Worm (Caenorhabditis elegans) whole organism, L3 larva: Measurements from ENCODE around the gene F07C4.10.

Experiments
- R02D3.7 ChIP-seq: fragments of 150-350 bp; optimal IDR thresholded peaks from 2 replicates; lab custom pipeline; 2014; ENCODE audit warnings: missing biosample characterization, missing genetic modification characterization
- ZK546.5 ChIP-seq: sonication (generic microtip); optimal IDR thresholded peaks from 2 replicates; lab custom pipeline; 2017; ENCODE audit warnings: missing biosample characterization, missing genetic modification characterization
- aly-2 ChIP-seq: fragments of 150-350 bp; optimal IDR thresholded peaks from 2 replicates; lab custom pipeline; 2014; ENCODE audit warnings: missing biosample characterization, missing genetic modification characterization
- ama-1 ChIP-seq: fragments of 150-350 bp; optimal IDR thresholded peaks from 2 replicates; lab custom pipeline; 2018
- ceh-16 ChIP-seq: sonication (generic microtip); optimal IDR thresholded peaks from 2 replicates; lab custom pipeline; 2017; ENCODE audit warnings: missing biosample characterization, missing genetic modification characterization
- ceh-28 ChIP-seq: fragments of 150-350 bp; optimal IDR thresholded peaks from 2 replicates; lab custom pipeline; 2014; ENCODE audit warnings: missing biosample characterization, missing genetic modification reagents, missing genetic modification characterization
- ceh-82 ChIP-seq: fragments of 150-350 bp; optimal IDR thresholded peaks from 2 replicates; lab custom pipeline; 2014; ENCODE audit warnings: missing biosample characterization, missing genetic modification characterization
- ceh-9 ChIP-seq: sonication (generic microtip); optimal IDR thresholded peaks from 2 replicates; lab custom pipeline; 2018; ENCODE audit warnings: missing biosample characterization, missing genetic modification characterization
- daf-12 ChIP-seq: fragments of 150-350 bp; optimal IDR thresholded peaks from 2 replicates; lab custom pipeline; 2014; ENCODE audit warnings: missing biosample characterization, missing genetic modification reagents, missing genetic modification characterization
- egl-27 ChIP-seq: sonication (generic microtip); optimal IDR thresholded peaks from 4 replicates; lab custom pipeline; 2017; ENCODE audit warnings: missing biosample characterization, missing genetic modification reagents, missing genetic modification characterization
- egl-5 ChIP-seq: fragments of 150-350 bp; optimal IDR thresholded peaks from 2 replicates; lab custom pipeline; 2017; ENCODE audit warnings: missing biosample characterization, missing genetic modification reagents, missing genetic modification characterization, inconsistent platforms
- elt-1 ChIP-seq: fragments of 150-350 bp; optimal IDR thresholded peaks from 2 replicates; lab custom pipeline; 2014; ENCODE audit warnings: missing biosample characterization, missing genetic modification characterization
- elt-2 ChIP-seq: sonication (generic microtip); optimal IDR thresholded peaks from 2 replicates; lab custom pipeline; 2016; ENCODE audit warnings: missing genetic modification reagents, mild to moderate bottlenecking, missing genetic modification characterization, missing compliant biosample characterization
- eor-1 ChIP-seq, 2 experiments: fragments of 150-350 bp; optimal IDR thresholded peaks; 2 replicates each; lab custom pipeline; 2014 to 2018; ENCODE audit warnings: missing biosample characterization in 2 of 2, missing genetic modification characterization in 2 of 2
- fkh-2 ChIP-seq: fragments of 150-350 bp; optimal IDR thresholded peaks from 2 replicates; lab custom pipeline; 2014; ENCODE audit warnings: missing biosample characterization, missing genetic modification reagents, missing genetic modification characterization
- fos-1 ChIP-seq: fragments of 150-350 bp; optimal IDR thresholded peaks from 2 replicates; lab custom pipeline; 2014; ENCODE audit warnings: missing biosample characterization, missing genetic modification characterization
- hmg-11 ChIP-seq: sonication (generic microtip); optimal IDR thresholded peaks from 2 replicates; lab custom pipeline; 2016; ENCODE audit warnings: missing genetic modification characterization, missing compliant biosample characterization
- jun-1 ChIP-seq: fragments of 150-350 bp; optimal IDR thresholded peaks from 2 replicates; lab custom pipeline; 2014; ENCODE audit warnings: missing biosample characterization, missing genetic modification reagents, missing genetic modification characterization
- lin-15B ChIP-seq: fragments of 150-350 bp; optimal IDR thresholded peaks from 2 replicates; lab custom pipeline; 2014; ENCODE audit warnings: missing biosample characterization, missing genetic modification characterization
- lin-39 ChIP-seq: fragments of 150-350 bp; optimal IDR thresholded peaks from 2 replicates; lab custom pipeline; 2018; ENCODE audit warnings: missing biosample characterization, missing genetic modification reagents, missing genetic modification characterization
- lsy-12 ChIP-seq: sonication (generic microtip); optimal IDR thresholded peaks from 2 replicates; lab custom pipeline; 2016; ENCODE audit warnings: mild to moderate bottlenecking, missing genetic modification characterization, missing compliant biosample characterization
- mdl-1 ChIP-seq: fragments of 150-350 bp; optimal IDR thresholded peaks from 2 replicates; lab custom pipeline; 2014; ENCODE audit warnings: missing biosample characterization, missing genetic modification characterization
- mml-1 ChIP-seq: fragments of 150-350 bp; sonication (generic microtip); optimal IDR thresholded peaks from 3 replicates; lab custom pipeline; 2014; ENCODE audit warnings: missing biosample characterization, missing genetic modification characterization
- nfya-1 ChIP-seq: sonication (generic microtip); optimal IDR thresholded peaks from 2 replicates; lab custom pipeline; 2017; ENCODE audit warnings: missing genetic modification characterization, mild to moderate bottlenecking, missing compliant biosample characterization, antibody characterized with exemption, moderate library complexity; ENCODE audit not compliant: insufficient read depth
- nhr-23 ChIP-seq: fragments of 150-350 bp; optimal IDR thresholded peaks from 2 replicates; lab custom pipeline; 2014; ENCODE audit warnings: missing biosample characterization, missing genetic modification reagents, missing genetic modification characterization
- nhr-237 ChIP-seq: fragments of 150-350 bp; optimal IDR thresholded peaks from 2 replicates; lab custom pipeline; 2014; ENCODE audit warnings: missing biosample characterization, missing genetic modification characterization
- nhr-43 ChIP-seq: sonication (generic microtip); optimal IDR thresholded peaks from 2 replicates; lab custom pipeline; 2016; ENCODE audit warnings: mild to moderate bottlenecking, missing genetic modification characterization, missing compliant biosample characterization; ENCODE audit not compliant: poor library complexity, severe bottlenecking
- nhr-67 ChIP-seq: fragments of 150-350 bp; optimal IDR thresholded peaks from 2 replicates; lab custom pipeline; 2014; ENCODE audit warnings: missing biosample characterization, missing genetic modification characterization
- nhr-76 ChIP-seq: fragments of 150-350 bp; sonication (generic microtip); optimal IDR thresholded peaks from 5 replicates; lab custom pipeline; 2014; ENCODE audit warnings: missing biosample characterization, missing genetic modification characterization
- nhr-77 ChIP-seq: fragments of 150-350 bp; optimal IDR thresholded peaks from 2 replicates; lab custom pipeline; 2014; ENCODE audit warnings: missing biosample characterization, missing genetic modification characterization
- pha-4 ChIP-seq: fragments of 150-350 bp; optimal IDR thresholded peaks from 2 replicates; lab custom pipeline; 2014; ENCODE audit warnings: missing biosample characterization, missing genetic modification reagents, missing genetic modification characterization
- pqm-1 ChIP-seq: fragments of 150-350 bp; optimal IDR thresholded peaks from 2 replicates; lab custom pipeline; 2017; ENCODE audit warnings: missing biosample characterization, missing genetic modification characterization, inconsistent platforms
- sea-2 ChIP-seq: fragments of 150-350 bp; sonication (generic microtip); optimal IDR thresholded peaks from 4 replicates; lab custom pipeline; 2014; ENCODE audit warnings: missing biosample characterization, missing genetic modification reagents, missing genetic modification characterization
- skn-1 ChIP-seq: fragments of 150-350 bp; optimal IDR thresholded peaks from 2 replicates; lab custom pipeline; 2014; ENCODE audit warnings: missing biosample characterization, missing genetic modification characterization
- snpc-4 ChIP-seq: fragments of 150-350 bp; optimal IDR thresholded peaks from 2 replicates; lab custom pipeline; 2014; ENCODE audit warnings: missing biosample characterization, missing genetic modification characterization
- tbx-2 ChIP-seq: sonication (generic microtip); optimal IDR thresholded peaks from 2 replicates; lab custom pipeline; 2016; ENCODE audit warnings: mild to moderate bottlenecking, missing genetic modification characterization, missing compliant biosample characterization
- unc-62 ChIP-seq: fragments of 150-350 bp; sonication (generic microtip); optimal IDR thresholded peaks from 4 replicates; lab custom pipeline; 2014; ENCODE audit warnings: missing biosample characterization, missing genetic modification reagents, missing genetic modification characterization
- zag-1 ChIP-seq: fragments of 150-350 bp; optimal IDR thresholded peaks from 2 replicates; lab custom pipeline; 2014; ENCODE audit warnings: missing biosample characterization, missing genetic modification characterization
- ztf-4 ChIP-seq: fragments of 150-350 bp; optimal IDR thresholded peaks from 2 replicates; lab custom pipeline; 2014; ENCODE audit warnings: missing biosample characterization, missing genetic modification characterization

Gene F07C4.10

DNA sequence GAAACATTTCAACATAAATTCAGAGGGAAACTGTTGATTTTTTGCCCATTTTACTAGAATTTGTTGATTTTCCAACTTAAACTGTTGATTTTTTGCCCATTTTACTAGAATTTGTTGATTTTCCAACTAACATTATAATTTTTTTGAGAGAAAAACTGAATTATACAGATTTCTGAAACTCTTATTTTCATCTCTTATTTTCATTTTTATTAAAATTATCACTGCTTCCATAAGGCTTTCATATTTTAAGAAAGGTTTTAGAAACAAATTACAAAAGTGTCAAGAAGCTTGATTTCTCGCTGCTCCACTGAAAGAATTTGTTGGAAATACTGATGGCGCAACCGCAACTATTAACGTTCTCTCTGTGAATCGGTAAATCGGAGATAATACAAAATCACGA lies 10.3 kb upstream of the F07C4.10 start:
- TF ChIP-seq nhr-77: no peak
- TF ChIP-seq nhr-67 (tag; lab: Kevin White, UChicago): no peak
- no peak for TF ChIP-seq fkh-2 (tag; lab: Kevin White, UChicago)
- TF ChIP-seq zag-1 (tag; lab: Kevin White, UChicago): no peak
- no peak for TF ChIP-seq mdl-1 (tag; lab: Kevin White, UChicago)
- no peak for TF ChIP-seq aly-2 (tag; lab: Kevin White, UChicago)
- TF ChIP-seq ceh-82: no peak
- TF ChIP-seq nhr-237 (tag; lab: Kevin White, UChicago): no peak
- TF ChIP-seq egl-5 (tag; lab: Kevin White, UChicago): no peak
- TF ChIP-seq ceh-28 (tag; lab: Kevin White, UChicago): no peak
- no peak for TF ChIP-seq mml-1
- TF ChIP-seq pqm-1 (tag; lab: Kevin White, UChicago): no peak
- TF ChIP-seq nfya-1 (tag; lab: Kevin White, UChicago): no peak
- no peak for TF ChIP-seq sea-2
- no peak for TF ChIP-seq lin-39 (tag; lab: Kevin White, UChicago)
- no peak for TF ChIP-seq eor-1 (tag; optimal IDR thresholded peaks at IDR 0.05; lab: Kevin White, UChicago)

DNA sequence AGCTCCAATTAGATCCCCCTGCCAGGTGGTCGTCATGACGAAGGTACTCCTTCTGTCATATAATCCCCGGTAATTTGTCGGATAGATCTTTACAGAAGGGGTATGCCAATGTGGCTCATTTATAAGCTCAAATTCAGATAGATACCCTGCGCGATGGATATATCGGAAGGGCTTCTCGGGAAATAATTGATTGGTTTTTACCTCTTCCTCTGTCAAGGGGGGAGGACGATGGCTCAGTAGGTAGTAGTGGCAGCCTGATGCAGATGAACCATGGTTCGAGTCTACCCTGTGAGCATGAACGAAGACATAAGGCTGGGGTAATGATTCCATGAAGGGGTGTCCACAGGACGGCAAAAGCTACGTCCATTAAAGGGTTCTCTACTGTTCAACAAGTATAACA lies 7.5 kb upstream of the F07C4.10 start:
- TF ChIP-seq fkh-2 (tag; lab: Kevin White, UChicago): no peak
- no peak for TF ChIP-seq nhr-77
- TF ChIP-seq aly-2 (tag; lab: Kevin White, UChicago): no peak
- no peak for TF ChIP-seq ceh-9 (tag; lab: Kevin White, UChicago)
- TF ChIP-seq unc-62 (GFP tag; lab: Kevin White, UChicago): no peak
- TF ChIP-seq lsy-12 (tag; lab: Kevin White, UChicago): no peak
- TF ChIP-seq zag-1 (tag; lab: Kevin White, UChicago): no peak
- no peak for TF ChIP-seq nhr-76 (tag; lab: Kevin White, UChicago)
- no peak for TF ChIP-seq jun-1 (tag; lab: Kevin White, UChicago)
- no peak for TF ChIP-seq skn-1 (tag; lab: Kevin White, UChicago)
- TF ChIP-seq nhr-23: no peak
- no peak for TF ChIP-seq nhr-43 (tag; lab: Kevin White, UChicago)
- TF ChIP-seq elt-2: no peak
- TF ChIP-seq snpc-4 (tag; lab: Kevin White, UChicago): no peak
- no peak for TF ChIP-seq daf-12 (tag; lab: Kevin White, UChicago)
- no peak for TF ChIP-seq R02D3.7
- no peak for TF ChIP-seq egl-27
- TF ChIP-seq mml-1: no peak
- TF ChIP-seq elt-1 (tag; lab: Kevin White, UChicago): no peak

DNA sequence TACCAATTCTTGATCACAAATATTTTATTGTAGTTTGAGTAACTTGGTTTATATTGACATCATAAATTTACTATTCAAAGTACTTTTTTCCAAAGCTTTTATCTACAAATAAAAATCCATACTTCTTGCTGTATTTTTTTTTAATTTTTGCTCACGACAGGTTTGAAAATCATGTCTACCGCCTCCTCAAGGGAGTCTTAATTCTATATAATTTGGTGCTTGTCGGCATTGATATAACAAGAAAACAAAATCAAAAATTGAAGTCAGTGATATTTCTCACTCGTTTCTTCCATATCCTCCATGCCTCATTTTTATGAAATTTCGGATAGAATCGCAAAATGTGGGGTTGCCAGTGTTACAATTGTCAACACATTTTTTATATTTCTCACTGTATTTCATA lies 5.8 kb upstream of the F07C4.10 start, which contains the start of gene str-47:
TSS of gene str-47 (plus strand) at position 301 of the 400 bp plus-strand sequence.
- TF ChIP-seq skn-1 (tag; lab: Kevin White, UChicago) (no peak), aly-2 (tag; lab: Kevin White, UChicago) (no peak), nhr-67 (tag; lab: Kevin White, UChicago) (no peak)

DNA sequence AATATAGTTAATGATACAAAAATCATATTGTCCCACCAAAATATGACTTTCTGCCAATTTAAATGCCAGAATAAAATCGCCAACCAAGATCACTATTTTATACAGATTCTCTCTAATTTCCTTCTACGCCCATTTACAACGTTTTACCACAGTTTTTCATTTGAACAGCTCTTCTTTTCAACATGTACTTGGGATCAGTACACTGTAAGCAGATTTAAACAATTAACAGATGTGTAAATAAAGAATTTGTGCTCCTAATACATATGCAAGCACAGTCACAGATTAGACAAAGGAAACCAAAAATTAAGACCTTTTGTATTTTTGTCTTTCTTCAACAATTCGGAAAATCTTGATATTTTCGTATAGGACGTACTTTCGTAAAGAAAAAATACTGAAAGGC lies 3.7 kb upstream of the F07C4.10 start, which contains the start of gene F07C4.11:
TSS of gene F07C4.11 (minus strand) at position 101 of the 400 bp plus-strand sequence.
- TF ChIP-seq lin-39 (tag; lab: Kevin White, UChicago) (no peak), tbx-2 (tag; lab: Kevin White, UChicago) (no peak), pha-4 (no peak), ztf-4 (no peak), ZK546.5 (tag; lab: Kevin White, UChicago) (no peak), mdl-1 (tag; lab: Kevin White, UChicago) (no peak), egl-27 (no peak), skn-1 (tag; lab: Kevin White, UChicago) (no peak), ceh-28 (tag; lab: Kevin White, UChicago) (no peak), R02D3.7 (no peak), ceh-16 (tag; lab: Kevin White, UChicago) (no peak), aly-2 (tag; lab: Kevin White, UChicago) (no peak), fos-1 (tag; lab: Kevin White, UChicago) (no peak), hmg-11 (no peak), lin-15B (tag; lab: Kevin White, UChicago) (no peak), ama-1 (lab: Kevin White, UChicago) (no peak)
